Comparison of ENCODE assay signal across 5 fruit fly cellular contexts in the genomic region with DNA sequence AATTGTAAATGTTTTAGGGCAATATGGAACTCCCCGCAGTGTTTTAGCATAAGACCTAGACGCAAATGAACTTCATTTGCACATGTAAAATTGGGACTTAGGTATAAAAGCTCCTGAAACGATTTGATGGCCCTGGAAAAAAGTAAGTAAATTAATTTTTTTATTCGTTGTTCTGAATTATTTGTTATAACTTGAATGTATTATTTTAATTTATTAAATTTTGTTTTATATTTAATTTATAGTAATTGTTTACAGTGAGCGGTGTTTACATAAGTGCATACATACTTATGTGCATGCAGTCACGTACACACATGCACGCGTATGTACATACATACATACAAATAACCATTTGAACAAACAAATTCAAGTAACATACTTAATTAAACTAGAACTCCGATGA.
A peak's percentile ranks its signal among the peaks of the same experiment; 100 is the strongest.
TF ChIP-seq lines count a peak whose summit lies in the region.

No protein-coding gene starts in this region.

- no peak for TF ChIP-seq CTCF in whole organism, embryonic (GFP tag; optimal IDR thresholded peaks at IDR 0.05; lab: Kevin White, UChicago)

TF ChIP-seq in whole organism, adult, 20 proteins besides CTCF, POLR2A, EP300 and RAD21:
- TF ChIP-seq CG7101 (tag; optimal IDR thresholded peaks at IDR 0.05; lab: Kevin White, UChicago) = peak; percentile 15
- no peak for TF ChIP-seq CG1620 (GFP tag; optimal IDR thresholded peaks at IDR 0.05; lab: Kevin White, UChicago)
- TF ChIP-seq Clk (GFP tag; optimal IDR thresholded peaks at IDR 0.05; lab: Kevin White, UChicago) = no peak
- peak; percentile 45 for TF ChIP-seq kay (GFP tag; lab: Kevin White, UChicago; ENCODE audit: borderline replicate concordance)
- TF ChIP-seq tj (GFP tag; optimal IDR thresholded peaks at IDR 0.05; lab: Kevin White, UChicago) = peak; percentile 25
- TF ChIP-seq CG11617 (GFP tag; optimal IDR thresholded peaks at IDR 0.05; lab: Kevin White, UChicago) = peak; percentile 50
- peak; percentile 63 for TF ChIP-seq bab1 (GFP tag; optimal IDR thresholded peaks at IDR 0.05; lab: Kevin White, UChicago)
- no peak for TF ChIP-seq ovo (GFP tag; optimal IDR thresholded peaks at IDR 0.05; lab: Kevin White, UChicago)
- no peak for TF ChIP-seq pad (GFP tag; optimal IDR thresholded peaks at IDR 0.05; lab: Kevin White, UChicago)
- peak; percentile 64 for TF ChIP-seq CG14711 (tag; optimal IDR thresholded peaks at IDR 0.05; lab: Kevin White, UChicago)
- TF ChIP-seq Crg-1 (GFP tag; optimal IDR thresholded peaks at IDR 0.05; lab: Kevin White, UChicago) = no peak
- no peak for TF ChIP-seq toe (GFP tag; optimal IDR thresholded peaks at IDR 0.05; lab: Kevin White, UChicago)
- peak; percentile 29 for TF ChIP-seq CG12768 (GFP tag; optimal IDR thresholded peaks at IDR 0.05; lab: Kevin White, UChicago)
- TF ChIP-seq CG7045 (GFP tag; optimal IDR thresholded peaks at IDR 0.05; lab: Kevin White, UChicago) = peak; percentile 68
- TF ChIP-seq cic (GFP tag; optimal IDR thresholded peaks at IDR 0.05; lab: Kevin White, UChicago) = no peak
- no peak for TF ChIP-seq CG5204 (GFP tag; optimal IDR thresholded peaks at IDR 0.05; lab: Kevin White, UChicago)

TF ChIP-seq in whole organism, embryonic, 481 proteins besides CTCF, POLR2A, EP300 and RAD21 (continues in another document):
- TF ChIP-seq CG11723 (GFP tag; optimal IDR thresholded peaks at IDR 0.05; lab: Kevin White, UChicago) (no peak), Vsx1 (GFP tag; optimal IDR thresholded peaks at IDR 0.05; lab: Kevin White, UChicago) (no peak), Atf3 (GFP tag; optimal IDR thresholded peaks at IDR 0.05; lab: Kevin White, UChicago) (no peak), CG1233 (GFP tag; optimal IDR thresholded peaks at IDR 0.05; lab: Kevin White, UChicago) (peak; percentile 5), CG18262 (tag; optimal IDR thresholded peaks at IDR 0.05; lab: Kevin White, UChicago) (peak; percentile 82), hkb (optimal IDR thresholded peaks at IDR 0.05; lab: Kevin White, UChicago) (no peak), hkb (GFP tag; IDR thresholded peaks at IDR 0.05; lab: Robert Waterston, UW) (peak; percentile 48), Pdp1 (GFP tag; optimal IDR thresholded peaks at IDR 0.05; lab: Kevin White, UChicago) (peak in 1 of 2 experiments; percentile 60), CG4820 (GFP tag; optimal IDR thresholded peaks at IDR 0.05; lab: Kevin White, UChicago) (peak; percentile 41), CG31224 (GFP tag; IDR thresholded peaks at IDR 0.05; lab: Robert Waterston, UW) (no peak), fru (optimal IDR thresholded peaks at IDR 0.05; lab: Kevin White, UChicago) (no peak), Sox100B (GFP tag; optimal IDR thresholded peaks at IDR 0.05; lab: Kevin White, UChicago) (peak; percentile 63), mirr (GFP tag; optimal IDR thresholded peaks at IDR 0.05; lab: Kevin White, UChicago) (no peak), CG17186 (GFP tag; optimal IDR thresholded peaks at IDR 0.05; lab: Kevin White, UChicago) (peak; percentile 17), fd96Cb (tag; optimal IDR thresholded peaks at IDR 0.05; lab: Kevin White, UChicago) (peak; percentile 45), gcm2 (GFP tag; optimal IDR thresholded peaks at IDR 0.05; lab: Kevin White, UChicago) (no peak), HHEX (GFP tag; optimal IDR thresholded peaks at IDR 0.05; lab: Kevin White, UChicago) (no peak), cad (GFP tag; optimal IDR thresholded peaks at IDR 0.05; lab: Kevin White, UChicago) (no peak), Antp (GFP tag; optimal IDR thresholded peaks at IDR 0.05; lab: Kevin White, UChicago) (no peak)

TF ChIP-seq in whole organism, prepupa, 60 proteins besides CTCF, POLR2A, EP300 and RAD21:
- TF ChIP-seq fd85E (GFP tag; optimal IDR thresholded peaks at IDR 0.05; lab: Kevin White, UChicago) (peak; percentile 5), acj6 (GFP tag; optimal IDR thresholded peaks at IDR 0.05; lab: Kevin White, UChicago) (peak; percentile 32), CG16779 (tag; optimal IDR thresholded peaks at IDR 0.05; lab: Kevin White, UChicago) (no peak), CG6854 (GFP tag; optimal IDR thresholded peaks at IDR 0.05; lab: Kevin White, UChicago) (peak; percentile 37), CG15336 (GFP tag; IDR thresholded peaks at IDR 0.05; lab: Robert Waterston, UW) (peak; percentile 82), CG11294 (GFP tag; IDR thresholded peaks at IDR 0.05; lab: Robert Waterston, UW) (peak; percentile 42; the same call in 1 of the 2 replicates), CG3032 (tag; optimal IDR thresholded peaks at IDR 0.05; lab: Kevin White, UChicago) (peak; percentile 67), Sox14 (GFP tag; optimal IDR thresholded peaks at IDR 0.05; lab: Kevin White, UChicago) (no peak), Lpt (GFP tag; optimal IDR thresholded peaks at IDR 0.05; lab: Kevin White, UChicago) (no peak), Met (GFP tag; optimal IDR thresholded peaks at IDR 0.05; lab: Kevin White, UChicago) (no peak), Ets96B (tag; optimal IDR thresholded peaks at IDR 0.05; lab: Kevin White, UChicago) (peak; percentile 69), CG8632 (GFP tag; optimal IDR thresholded peaks at IDR 0.05; lab: Kevin White, UChicago) (peak; percentile 42), CG6792 (GFP tag; optimal IDR thresholded peaks at IDR 0.05; lab: Kevin White, UChicago) (peak; percentile 20), fkh (GFP tag; optimal IDR thresholded peaks at IDR 0.05; lab: Kevin White, UChicago) (peak; percentile 21), CG8119 (GFP tag; IDR thresholded peaks at IDR 0.05; lab: Robert Waterston, UW) (peak; percentile 70; the same call in 2 of the 3 replicates), Eip78C (GFP tag; lab: Kevin White, UChicago) (peak; percentile 84)
TF ChIP-seq in whole organism, prepupa: peak in this region for 12.

TF ChIP-seq in whole organism, pupa, 21 proteins besides CTCF, POLR2A, EP300 and RAD21:
- TF ChIP-seq Pif1B (GFP tag; optimal IDR thresholded peaks at IDR 0.05; lab: Kevin White, UChicago) (no peak), Snoo (tag; optimal IDR thresholded peaks at IDR 0.05; lab: Kevin White, UChicago) (peak; percentile 45), CG13204 (GFP tag; optimal IDR thresholded peaks at IDR 0.05; lab: Kevin White, UChicago) (no peak), CG9948 (tag; optimal IDR thresholded peaks at IDR 0.05; lab: Kevin White, UChicago) (no peak), CG17806 (tag; optimal IDR thresholded peaks at IDR 0.05; lab: Kevin White, UChicago) (peak; percentile 75), rn (GFP tag; IDR thresholded peaks at IDR 0.05; lab: Robert Waterston, UW) (no peak), CG14655 (GFP tag; optimal IDR thresholded peaks at IDR 0.05; lab: Kevin White, UChicago) (no peak), EcR (GFP tag; optimal IDR thresholded peaks at IDR 0.05; lab: Kevin White, UChicago) (no peak), gl (tag; optimal IDR thresholded peaks at IDR 0.05; lab: Kevin White, UChicago) (no peak), CG15710 (tag; optimal IDR thresholded peaks at IDR 0.05; lab: Kevin White, UChicago) (peak; percentile 37), fd96Ca (GFP tag; IDR thresholded peaks at IDR 0.05; lab: Robert Waterston, UW) (no peak), CG12605 (GFP tag; IDR thresholded peaks at IDR 0.05; lab: Robert Waterston, UW) (peak; percentile 64), D1 (tag; optimal IDR thresholded peaks at IDR 0.05; lab: Kevin White, UChicago) (no peak), Pif1A (GFP tag; optimal IDR thresholded peaks at IDR 0.05; lab: Kevin White, UChicago) (no peak), CG10348 (GFP tag; IDR thresholded peaks at IDR 0.05; lab: Robert Waterston, UW) (no peak), Ets98B (GFP tag; IDR thresholded peaks at IDR 0.05; lab: Robert Waterston, UW) (no peak; the same call in 1 of the 2 replicates), CG34367 (tag; optimal IDR thresholded peaks at IDR 0.05; lab: Kevin White, UChicago) (no peak), CG4496 (GFP tag; IDR thresholded peaks at IDR 0.05; lab: Robert Waterston, UW) (peak; percentile 67; the same call in 2 of the 3 replicates), CG8159 (tag; optimal IDR thresholded peaks at IDR 0.05; lab: Kevin White, UChicago) (no peak), CG8301 (tag; optimal IDR thresholded peaks at IDR 0.05; lab: Kevin White, UChicago) (no peak), CG32121 (GFP tag; IDR thresholded peaks at IDR 0.05; lab: Robert Waterston, UW) (peak; percentile 64)

TF ChIP-seq in whole organism, wandering third instar larva, 38 proteins besides CTCF, POLR2A, EP300 and RAD21:
- TF ChIP-seq foxo (GFP tag; optimal IDR thresholded peaks at IDR 0.05; lab: Kevin White, UChicago) (no peak), pan (optimal IDR thresholded peaks at IDR 0.05; lab: Kevin White, UChicago) (no peak), brk (GFP tag; optimal IDR thresholded peaks at IDR 0.05; lab: Kevin White, UChicago) (no peak), fru (GFP tag; optimal IDR thresholded peaks at IDR 0.05; lab: Kevin White, UChicago) (no peak), h (GFP tag; optimal IDR thresholded peaks at IDR 0.05; lab: Kevin White, UChicago) (no peak), psq (GFP tag; optimal IDR thresholded peaks at IDR 0.05; lab: Kevin White, UChicago) (peak; percentile 18)
